Fruit fly (Drosophila melanogaster): Measurements from ENCODE around the gene CG10466.

CG10466 gene

DNA sequence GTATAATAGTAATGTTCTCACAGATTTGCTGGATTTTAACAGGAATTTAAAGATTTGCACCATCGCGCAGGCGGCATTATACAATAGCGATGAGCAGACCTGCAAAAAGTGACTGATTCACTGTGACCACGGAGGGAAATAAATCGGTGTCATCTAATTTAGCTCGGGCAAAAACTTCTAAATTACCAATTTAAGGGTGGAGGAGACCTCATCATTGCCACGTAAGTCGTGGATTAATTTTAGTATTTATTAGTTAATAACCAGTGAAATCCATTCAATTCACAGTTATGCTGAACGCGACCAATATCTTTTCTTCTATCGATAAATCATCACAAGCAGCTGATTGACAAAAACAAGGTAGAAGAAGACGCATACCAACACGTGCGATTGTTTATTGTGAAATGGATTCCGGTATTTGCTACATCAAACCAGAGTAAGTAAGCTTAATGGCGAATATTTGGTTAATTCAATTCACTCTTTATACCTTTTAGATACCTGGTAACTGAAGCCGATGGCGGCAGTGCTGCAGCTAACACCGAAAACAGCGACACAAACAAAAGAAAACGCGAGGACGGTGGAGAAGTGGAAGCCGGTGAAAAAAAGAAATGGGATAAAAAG is 33.3 kb upstream of the CG10466 start, which contains the start of the genes CG10628 and Dus3 (continued):
- TF ChIP-seq CG2120 (GFP tag; optimal IDR thresholded peaks at IDR 0.05), result peak; percentile 96
- peak; percentile 67 for TF ChIP-seq CG2202 (tag; optimal IDR thresholded peaks at IDR 0.05)
- TF ChIP-seq CG14667 (GFP tag; IDR thresholded peaks at IDR 0.05), result peak; percentile 83
- peak; percentile 82 for TF ChIP-seq BtbVII (GFP tag; optimal IDR thresholded peaks at IDR 0.05)
- TF ChIP-seq gro (GFP tag; optimal IDR thresholded peaks at IDR 0.05), result peak; percentile 95
- TF ChIP-seq inv (GFP tag; IDR thresholded peaks at IDR 0.05; ENCODE audit: partially characterized antibody), result peak; percentile 42; the same call in 1 of the 2 replicates
- peak; percentile 93 for TF ChIP-seq ranshi (GFP tag; IDR thresholded peaks at IDR 0.05)
- peak; percentile 90 for TF ChIP-seq CG4820 (GFP tag; optimal IDR thresholded peaks at IDR 0.05)
- no peak for TF ChIP-seq hb (GFP tag; IDR thresholded peaks at IDR 0.05; ENCODE audit: partially characterized antibody)
- peak; percentile 89 for TF ChIP-seq CG4282 (GFP tag; optimal IDR thresholded peaks at IDR 0.05)
- TF ChIP-seq CG4360 (GFP tag; IDR thresholded peaks at IDR 0.05), result peak; percentile 58
- no peak for TF ChIP-seq ato (GFP tag; IDR thresholded peaks at IDR 0.05; ENCODE audit: partially characterized antibody)
- peak; percentile 22 for TF ChIP-seq fd102C (GFP tag; optimal IDR thresholded peaks at IDR 0.05)
- peak; percentile 66 for TF ChIP-seq aop (GFP tag; IDR thresholded peaks at IDR 0.05)
- peak; percentile 66 for TF ChIP-seq CG6765 (GFP tag; optimal IDR thresholded peaks at IDR 0.05)
- peak; percentile 93 for TF ChIP-seq CG17829 (tag; optimal IDR thresholded peaks at IDR 0.05)
- peak; percentile 73 for TF ChIP-seq ERR (GFP tag; optimal IDR thresholded peaks at IDR 0.05)
- peak; percentile 94 for TF ChIP-seq rib (GFP tag; IDR thresholded peaks at IDR 0.05)
- TF ChIP-seq B-H1 (GFP tag; IDR thresholded peaks at IDR 0.05), result peak; percentile 88
- TF ChIP-seq pfk (GFP tag; optimal IDR thresholded peaks at IDR 0.05), result peak; percentile 14
- TF ChIP-seq CG33213 (GFP tag; optimal IDR thresholded peaks at IDR 0.05), result peak; percentile 84
- peak; percentile 71 for TF ChIP-seq wor (GFP tag; IDR thresholded peaks at IDR 0.05)
- TF ChIP-seq crp (GFP tag; optimal IDR thresholded peaks at IDR 0.05), result peak; percentile 74 to 97
- TF ChIP-seq E2f1 (GFP tag; IDR thresholded peaks at IDR 0.05), result peak; percentile 89
- TF ChIP-seq Hr78 (GFP tag; optimal IDR thresholded peaks at IDR 0.05), result peak in 1 of 2 experiments; percentile 11
- peak; percentile 84 for TF ChIP-seq tap (tag; optimal IDR thresholded peaks at IDR 0.05)
- TF ChIP-seq crc (GFP tag; optimal IDR thresholded peaks at IDR 0.05), result peak; percentile 83
- peak; percentile 95 for TF ChIP-seq Dbx (GFP tag; IDR thresholded peaks at IDR 0.05)
- TF ChIP-seq CG11695 (GFP tag; IDR thresholded peaks at IDR 0.05), result peak; percentile 90
- peak; percentile 76 for TF ChIP-seq CG10462 (GFP tag; optimal IDR thresholded peaks at IDR 0.05)
- TF ChIP-seq Six4 (GFP tag; optimal IDR thresholded peaks at IDR 0.05), result peak; percentile 88
- TF ChIP-seq Doc2 (GFP tag; IDR thresholded peaks at IDR 0.05), result peak; percentile 28; the same call in 1 of the 2 replicates
- peak; percentile 76 for TF ChIP-seq Fer2 (tag; optimal IDR thresholded peaks at IDR 0.05)
- TF ChIP-seq CG6272 (GFP tag; IDR thresholded peaks at IDR 0.05), result peak; percentile 90
- TF ChIP-seq luna (GFP tag; optimal IDR thresholded peaks at IDR 0.05), result peak; percentile 91
- no peak for TF ChIP-seq br (optimal IDR thresholded peaks at IDR 0.05)
- TF ChIP-seq lola (GFP tag; optimal IDR thresholded peaks at IDR 0.05), result peak in 1 of 3 experiments; percentile 85
- TF ChIP-seq btn (GFP tag; optimal IDR thresholded peaks at IDR 0.05), result peak; percentile 80
- TF ChIP-seq ken (GFP tag; IDR thresholded peaks at IDR 0.05), result peak; percentile 94
- no peak for TF ChIP-seq Tbp (GFP tag; optimal IDR thresholded peaks at IDR 0.05)
- TF ChIP-seq CG15696 (tag; optimal IDR thresholded peaks at IDR 0.05), result peak; percentile 86
- TF ChIP-seq CG7745 (tag; optimal IDR thresholded peaks at IDR 0.05), result no peak
- peak; percentile 79 for TF ChIP-seq CG31388 (GFP tag; optimal IDR thresholded peaks at IDR 0.05)
- peak in 1 of 3 experiments; percentile 0 for TF ChIP-seq Stat92E (GFP tag; optimal IDR thresholded peaks at IDR 0.05)
- TF ChIP-seq sisA (GFP tag; IDR thresholded peaks at IDR 0.05), result peak; percentile 92
- TF ChIP-seq zfh1 (GFP tag; IDR thresholded peaks at IDR 0.05), result peak; percentile 92
- TF ChIP-seq mam (GFP tag; optimal IDR thresholded peaks at IDR 0.05), result peak; percentile 96
- TF ChIP-seq twi (tag; optimal IDR thresholded peaks at IDR 0.05), result peak; percentile 85
- peak; percentile 90 for TF ChIP-seq CG12942 (GFP tag; optimal IDR thresholded peaks at IDR 0.05)
- peak; percentile 91 for TF ChIP-seq CG2678 (tag; optimal IDR thresholded peaks at IDR 0.05)
